Fruit fly (Drosophila melanogaster) whole organism, prepupa: ENCODE data around the gene CG6431.
A peak's percentile ranks its signal among the peaks of the same experiment; 100 is the strongest.

Experiments
- CG11294 ChIP-seq: fragments of 200-800 bp; sonication (Bioruptor generic); IDR thresholded peaks from 2 replicates; pipeline ENCODE4 v1.3.6; 2022; ENCODE audit warnings: missing biosample characterization, missing genetic modification characterization
- CG1621 ChIP-seq: fragments of 200-800 bp; sonication (Bioruptor generic); optimal IDR thresholded peaks from 3 replicates; lab custom pipeline; 2018; ENCODE audit warnings: missing biosample characterization, mild to moderate bottlenecking, missing genetic modification characterization
- CG3032 ChIP-seq: fragments of 200-800 bp; optimal IDR thresholded peaks from 2 replicates; lab custom pipeline; 2019; ENCODE audit warnings: missing biosample characterization, mild to moderate bottlenecking, missing genetic modification characterization, moderate library complexity
- CG31627 ChIP-seq: fragments of 200-800 bp; sonication (Bioruptor generic); optimal IDR thresholded peaks from 3 replicates; lab custom pipeline; 2016; ENCODE audit warnings: missing biosample characterization, missing genetic modification characterization
- CG32006 ChIP-seq: fragments of 200-800 bp; sonication (Bioruptor generic); optimal IDR thresholded peaks from 3 replicates; lab custom pipeline; 2017; ENCODE audit warnings: missing biosample characterization, mild to moderate bottlenecking, missing genetic modification characterization
- CG34406 ChIP-seq: fragments of 200-800 bp; sonication (Bioruptor generic); optimal IDR thresholded peaks from 3 replicates; lab custom pipeline; 2016; ENCODE audit warnings: missing biosample characterization, missing genetic modification characterization
- CG3919 ChIP-seq: fragments of 200-800 bp; sonication (Bioruptor generic); optimal IDR thresholded peaks from 3 replicates; lab custom pipeline; 2016; ENCODE audit warnings: missing biosample characterization, missing genetic modification characterization
- CG4318 ChIP-seq: fragments of 200-800 bp; sonication (Bioruptor generic); optimal IDR thresholded peaks from 3 replicates; lab custom pipeline; 2017; ENCODE audit warnings: missing biosample characterization, mild to moderate bottlenecking, missing genetic modification characterization
- CG6163 ChIP-seq: fragments of 200-800 bp; sonication (Bioruptor generic); IDR thresholded peaks from 3 replicates; pipeline ENCODE4 v1.3.6; 2022; ENCODE audit warnings: missing biosample characterization, missing genetic modification characterization
- CG6276 ChIP-seq: fragments of 200-800 bp; sonication (Bioruptor generic); optimal IDR thresholded peaks from 2 replicates; lab custom pipeline; 2017; ENCODE audit warnings: missing biosample characterization, mild to moderate bottlenecking, missing genetic modification characterization
- CG6792 ChIP-seq: fragments of 200-800 bp; sonication (Bioruptor generic); optimal IDR thresholded peaks from 3 replicates; lab custom pipeline; 2016; ENCODE audit warnings: missing biosample characterization, missing genetic modification characterization
- CG6854 ChIP-seq: fragments of 200-800 bp; sonication (Bioruptor generic); optimal IDR thresholded peaks from 2 replicates; lab custom pipeline; 2017; ENCODE audit warnings: missing biosample characterization, mild to moderate bottlenecking, missing genetic modification characterization
- CG8119 ChIP-seq: fragments of 200-800 bp; sonication (Bioruptor generic); IDR thresholded peaks from 3 replicates; pipeline ENCODE4 v1.3.6; 2022; ENCODE audit warnings: missing biosample characterization, missing genetic modification characterization
- CG8319 ChIP-seq: fragments of 200-800 bp; sonication (Bioruptor generic); optimal IDR thresholded peaks from 3 replicates; lab custom pipeline; 2016; ENCODE audit warnings: missing biosample characterization, missing genetic modification characterization
- CG8632 ChIP-seq: fragments of 200-800 bp; sonication (Bioruptor generic); optimal IDR thresholded peaks from 3 replicates; lab custom pipeline; 2016; ENCODE audit warnings: missing biosample characterization, missing genetic modification characterization
- Eip75B ChIP-seq: fragments of 200-800 bp; sonication (Bioruptor generic); optimal IDR thresholded peaks from 3 replicates; lab custom pipeline; 2016; ENCODE audit warnings: missing biosample characterization, missing genetic modification characterization
- Eip78C ChIP-seq: fragments of 200-800 bp; sonication (Bioruptor generic); peaks from one replicate; lab custom pipeline; 2016; ENCODE audit warnings: missing biosample characterization, missing genetic modification characterization
- Ets96B ChIP-seq: fragments of 200-800 bp; optimal IDR thresholded peaks from 2 replicates; lab custom pipeline; 2019; ENCODE audit warnings: missing biosample characterization, mild to moderate bottlenecking, missing genetic modification characterization, moderate library complexity
- Hr39 ChIP-seq: fragments of 200-800 bp; sonication (Bioruptor generic); optimal IDR thresholded peaks from 2 replicates; lab custom pipeline; 2016; ENCODE audit warnings: missing biosample characterization, missing genetic modification characterization
- Hr4 ChIP-seq: fragments of 200-800 bp; sonication (Bioruptor generic); optimal IDR thresholded peaks from 3 replicates; lab custom pipeline; 2016; ENCODE audit warnings: missing biosample characterization, missing genetic modification characterization
- Lpt ChIP-seq: fragments of 200-800 bp; sonication (Bioruptor generic); optimal IDR thresholded peaks from 3 replicates; lab custom pipeline; 2016; ENCODE audit warnings: missing biosample characterization, missing genetic modification characterization
- Met ChIP-seq: fragments of 200-800 bp; sonication (Bioruptor generic); optimal IDR thresholded peaks from 3 replicates; lab custom pipeline; 2016; ENCODE audit warnings: missing biosample characterization, missing genetic modification characterization
- OdsH ChIP-seq: fragments of 200-800 bp; sonication (Bioruptor generic); optimal IDR thresholded peaks from 3 replicates; lab custom pipeline; 2016; ENCODE audit warnings: missing biosample characterization, missing genetic modification characterization
- Smox ChIP-seq: fragments of 200-800 bp; sonication (Bioruptor generic); optimal IDR thresholded peaks from 3 replicates; lab custom pipeline; 2016; ENCODE audit warnings: missing biosample characterization, missing genetic modification characterization
- acj6 ChIP-seq: fragments of 200-800 bp; sonication (Bioruptor generic); optimal IDR thresholded peaks from 3 replicates; lab custom pipeline; 2016; ENCODE audit warnings: missing biosample characterization, missing genetic modification characterization
- dac ChIP-seq: fragments of 200-800 bp; sonication (Bioruptor generic); optimal IDR thresholded peaks from 2 replicates; lab custom pipeline; 2017; ENCODE audit warnings: missing biosample characterization, mild to moderate bottlenecking, missing genetic modification characterization
- dsx ChIP-seq: fragments of 200-800 bp; optimal IDR thresholded peaks from 3 replicates; lab custom pipeline; 2019; ENCODE audit warnings: missing biosample characterization, mild to moderate bottlenecking, missing genetic modification characterization, moderate library complexity; ENCODE audit not compliant: poor library complexity, severe bottlenecking
- eg ChIP-seq: fragments of 200-800 bp; sonication (Bioruptor generic); IDR thresholded peaks from 3 replicates; pipeline ENCODE4 v1.3.6; 2022; ENCODE audit warnings: missing biosample characterization, missing genetic modification characterization
- esn ChIP-seq: fragments of 200-800 bp; sonication (Bioruptor generic); optimal IDR thresholded peaks from 2 replicates; lab custom pipeline; 2016; ENCODE audit warnings: missing biosample characterization, mild to moderate bottlenecking, missing genetic modification characterization, moderate library complexity
- fd59A ChIP-seq: fragments of 200-800 bp; sonication (Bioruptor generic); optimal IDR thresholded peaks from 2 replicates; lab custom pipeline; 2017; ENCODE audit warnings: missing biosample characterization, mild to moderate bottlenecking, missing genetic modification characterization, missing genetic modification reagents
- fd85E ChIP-seq: fragments of 200-800 bp; sonication (Bioruptor generic); optimal IDR thresholded peaks from 3 replicates; lab custom pipeline; 2016; ENCODE audit warnings: missing biosample characterization, missing genetic modification characterization
- lz ChIP-seq: fragments of 200-800 bp; sonication (Bioruptor generic); optimal IDR thresholded peaks from 3 replicates; lab custom pipeline; 2016; ENCODE audit warnings: missing biosample characterization, missing genetic modification characterization
- net ChIP-seq: fragments of 200-800 bp; sonication (Bioruptor generic); optimal IDR thresholded peaks from 3 replicates; lab custom pipeline; 2016; ENCODE audit warnings: missing biosample characterization, missing genetic modification characterization
- pdm3 ChIP-seq: fragments of 200-800 bp; sonication (Bioruptor generic); optimal IDR thresholded peaks from 3 replicates; lab custom pipeline; 2016; ENCODE audit warnings: missing biosample characterization, missing genetic modification characterization
- ss ChIP-seq, 2 experiments: fragments of 200-800 bp; sonication (Bioruptor generic); optimal IDR thresholded peaks; 2 replicates in 1 of 2; 3 replicates in 1 of 2; lab custom pipeline; 2017 to 2018; ENCODE audit warnings: mild to moderate bottlenecking in 2 of 2, missing biosample characterization in 2 of 2, missing genetic modification characterization in 2 of 2, moderate library complexity in 1 of 2
- svp ChIP-seq: fragments of 200-800 bp; sonication (Bioruptor generic); peaks from one replicate; lab custom pipeline; 2016; ENCODE audit warnings: missing biosample characterization, missing genetic modification characterization
- topi ChIP-seq: fragments of 200-800 bp; sonication (Bioruptor generic); optimal IDR thresholded peaks from 3 replicates; lab custom pipeline; 2016; ENCODE audit warnings: missing biosample characterization, missing genetic modification characterization

Gene CG6431

DNA sequence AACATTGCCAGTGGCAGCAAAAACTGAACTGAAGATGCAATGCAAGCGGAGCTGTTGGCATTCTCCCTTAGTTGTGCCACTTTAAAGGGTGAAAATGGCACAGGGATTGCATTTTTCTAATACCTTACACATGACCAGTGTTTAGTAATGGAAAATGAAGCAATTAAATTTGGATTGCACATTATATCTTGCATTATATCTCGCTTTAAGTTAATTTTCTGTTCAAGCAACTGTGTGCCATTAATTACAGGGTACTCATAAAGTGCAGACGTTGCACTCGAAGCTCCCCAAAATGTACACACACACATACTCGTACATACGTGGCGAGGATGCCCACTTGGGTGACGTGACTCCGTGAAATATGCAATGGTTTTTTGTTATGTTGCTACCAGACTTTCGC, 35.6 kb downstream of the CG6431 start (continued):
- TF ChIP-seq svp (GFP tag; lab: Kevin White, UChicago) (peak; percentile 69), CG4318 (no peak), CG1621 (peak; percentile 32), net (GFP tag; lab: Kevin White, UChicago) (no peak), CG32006 (GFP tag; lab: Kevin White, UChicago) (peak; percentile 57), esn (GFP tag; lab: Kevin White, UChicago) (peak; percentile 46), CG6854 (GFP tag; lab: Kevin White, UChicago) (no peak), Hr39 (peak; percentile 35), Hr4 (GFP tag; lab: Kevin White, UChicago) (peak; percentile 26), dac (no peak), Ets96B (peak; percentile 61), CG34406 (GFP tag; lab: Kevin White, UChicago) (peak; percentile 50), Met (peak; percentile 33), Lpt (GFP tag; lab: Kevin White, UChicago) (no peak), lz (GFP tag; lab: Kevin White, UChicago) (peak; percentile 49), CG6276 (GFP tag; lab: Kevin White, UChicago) (no peak), CG31627 (peak; percentile 51), CG6792 (GFP tag; lab: Kevin White, UChicago) (peak; percentile 52), eg (GFP tag; lab: Robert Waterston, UW) (no peak), fd59A (GFP tag; lab: Kevin White, UChicago) (no peak), CG11294 (GFP tag; lab: Robert Waterston, UW) (no peak), fd85E (GFP tag; lab: Kevin White, UChicago) (no peak)

- TF ChIP-seq Smox (GFP tag; lab: Kevin White, UChicago) (peak; percentile 28), CG3032 (tag; lab: Kevin White, UChicago) (peak; percentile 30), CG6163 (GFP tag; lab: Robert Waterston, UW) (no peak; the same call in 2 of the 3 replicates), acj6 (GFP tag; lab: Kevin White, UChicago) (peak; percentile 36), Eip75B (GFP tag; lab: Kevin White, UChicago) (peak; percentile 33), dsx (GFP tag; lab: Kevin White, UChicago) (peak; percentile 29), CG32006 (GFP tag; lab: Kevin White, UChicago) (peak; percentile 39), CG3919 (GFP tag; lab: Kevin White, UChicago) (peak; percentile 28), CG8319 (no peak), Ets96B (peak; percentile 46), CG8632 (GFP tag; lab: Kevin White, UChicago) (peak; percentile 3), CG8119 (GFP tag; lab: Robert Waterston, UW) (no peak), topi (peak; percentile 14), CG34406 (GFP tag; lab: Kevin White, UChicago) (peak; percentile 2), pdm3 (GFP tag; lab: Kevin White, UChicago) (peak; percentile 28), Eip78C (GFP tag; lab: Kevin White, UChicago) (peak; percentile 84), ss (GFP tag; optimal IDR thresholded peaks at IDR 0.05; lab: Kevin White, UChicago) (peak in 1 of 2 experiments; percentile 8), dac (no peak), net (GFP tag; lab: Kevin White, UChicago) (peak; percentile 10), CG6792 (GFP tag; lab: Kevin White, UChicago) (peak; percentile 16), Met (peak; percentile 29), Hr4 (GFP tag; lab: Kevin White, UChicago) (peak; percentile 27), OdsH (GFP tag; lab: Kevin White, UChicago) (peak; percentile 44), esn (GFP tag; lab: Kevin White, UChicago) (peak; percentile 50), CG11294 (GFP tag; lab: Robert Waterston, UW) (no peak)
- TF ChIP-seq, all 60 proteins: peak for 20
Observed at dm6 chr2L:10760422-10761166, 36.6 kb downstream of the CG6431 start, which contains the start of gene CG6495. Gene CG6495, plus strand, starts transcription at chr2L:10761116.
